Worm (Caenorhabditis elegans) whole organism, L4 larva: ENCODE measurements around the gene F57G12.2.
A peak's percentile ranks its signal among the peaks of the same experiment; 100 is the strongest.

Experiments used
- D1046.2 ChIP-seq: fragments of 200-800 bp; sonication (Bioruptor generic); IDR thresholded peaks from 2 replicates; pipeline ENCODE4 v1.3.6; 2022; ENCODE audit warnings: missing genetic modification characterization, missing compliant biosample characterization
- F10B5.3 ChIP-seq: sonication (generic microtip); optimal IDR thresholded peaks from 2 replicates; lab custom pipeline; 2016; ENCODE audit warnings: mild to moderate bottlenecking, missing genetic modification characterization, missing compliant biosample characterization
- F26F4.8 ChIP-seq: fragments of 200-800 bp; sonication (Bioruptor generic); conservative IDR thresholded peaks from 2 replicates; pipeline ENCODE4 v1.3.6; 2022; ENCODE audit warnings: missing genetic modification characterization, missing compliant biosample characterization
- F37D6.2 ChIP-seq: sonication (generic microtip); optimal IDR thresholded peaks from 2 replicates; lab custom pipeline; 2016; ENCODE audit warnings: mild to moderate bottlenecking, missing genetic modification characterization, missing compliant biosample characterization
- F44E2.7 ChIP-seq: fragments of 200-800 bp; sonication (Bioruptor generic); IDR thresholded peaks from 2 replicates; pipeline ENCODE4 v2.1.2; 2022; ENCODE audit warnings: missing genetic modification characterization, missing compliant biosample characterization
- T20F7.1 ChIP-seq: fragments of 200-800 bp; sonication (Bioruptor generic); optimal IDR thresholded peaks from 2 replicates; lab custom pipeline; 2018; ENCODE audit warnings: mild to moderate bottlenecking, missing genetic modification characterization, missing compliant biosample characterization
- Y105C5A.15 ChIP-seq: fragments of 200-800 bp; sonication (Bioruptor generic); IDR thresholded peaks from 2 replicates; pipeline ENCODE4 v1.3.6; 2022; ENCODE audit warnings: missing genetic modification characterization, missing compliant biosample characterization
- Y5F2A.4 ChIP-seq: fragments of 200-800 bp; sonication (Bioruptor generic); optimal IDR thresholded peaks from 2 replicates; lab custom pipeline; 2018; ENCODE audit warnings: mild to moderate bottlenecking, missing genetic modification characterization, missing compliant biosample characterization
- aly-2 ChIP-seq: sonication (generic microtip); optimal IDR thresholded peaks from 2 replicates; lab custom pipeline; 2018; ENCODE audit warnings: missing biosample characterization, missing genetic modification characterization
- ceh-20 ChIP-seq: fragments of 200-800 bp; sonication (Bioruptor generic); IDR thresholded peaks from 2 replicates; pipeline ENCODE4 v1.3.6; 2022; ENCODE audit warnings: missing genetic modification reagents, missing genetic modification characterization, missing compliant biosample characterization
- ceh-32 ChIP-seq: sonication (generic microtip); optimal IDR thresholded peaks from 2 replicates; lab custom pipeline; 2016; ENCODE audit warnings: mild to moderate bottlenecking, missing genetic modification characterization, missing compliant biosample characterization; ENCODE audit not compliant: poor library complexity
- ceh-62 ChIP-seq: sonication (generic microtip); optimal IDR thresholded peaks from 2 replicates; lab custom pipeline; 2017; ENCODE audit warnings: missing biosample characterization, missing genetic modification characterization
- ceh-82 ChIP-seq: sonication (generic microtip); optimal IDR thresholded peaks from 2 replicates; lab custom pipeline; 2017; ENCODE audit warnings: missing biosample characterization, missing genetic modification characterization
- daf-12 ChIP-seq: fragments of 150-350 bp; optimal IDR thresholded peaks from 2 replicates; lab custom pipeline; 2014; ENCODE audit warnings: missing biosample characterization, missing genetic modification reagents, missing genetic modification characterization
- daf-16 ChIP-seq, 3 experiments: sonication (generic microtip); optimal IDR thresholded peaks; 2 replicates each; lab custom pipeline; 2016 to 2017; ENCODE audit warnings: missing genetic modification characterization in 3 of 3, missing genetic modification reagents in 3 of 3, mild to moderate bottlenecking in 2 of 3, missing compliant biosample characterization in 2 of 3, missing biosample characterization in 1 of 3, moderate library complexity in 1 of 3
- daf-8 ChIP-seq: fragments of 200-800 bp; sonication (Bioruptor generic); IDR thresholded peaks from 2 replicates; pipeline ENCODE4 v1.3.6; 2022; ENCODE audit warnings: missing genetic modification characterization, missing compliant biosample characterization
- dmd-6 ChIP-seq: fragments of 200-800 bp; sonication (Bioruptor generic); IDR thresholded peaks from 2 replicates; pipeline ENCODE4 v1.3.6; 2022; ENCODE audit warnings: missing genetic modification reagents, missing genetic modification characterization, missing compliant biosample characterization
- dmd-8 ChIP-seq: fragments of 200-800 bp; sonication (Bioruptor generic); IDR thresholded peaks from 2 replicates; pipeline ENCODE4 v1.3.6; 2022; ENCODE audit warnings: missing genetic modification characterization, missing compliant biosample characterization
- dpl-1 ChIP-seq: fragments of 150-350 bp; optimal IDR thresholded peaks from 2 replicates; lab custom pipeline; 2014; ENCODE audit warnings: missing biosample characterization, missing genetic modification reagents, missing genetic modification characterization
- duxl-1 ChIP-seq: sonication (generic microtip); optimal IDR thresholded peaks from 2 replicates; lab custom pipeline; 2016; ENCODE audit warnings: mild to moderate bottlenecking, missing genetic modification characterization, moderate library complexity, missing compliant biosample characterization; ENCODE audit not compliant: poor library complexity
- dve-1 ChIP-seq: sonication (generic microtip); optimal IDR thresholded peaks from 2 replicates; lab custom pipeline; 2017; ENCODE audit warnings: antibody characterized with exemption, mild to moderate bottlenecking, missing genetic modification characterization, missing compliant biosample characterization; ENCODE audit not compliant: insufficient read depth
- fkh-10 ChIP-seq: fragments of 150-350 bp; optimal IDR thresholded peaks from 2 replicates; lab custom pipeline; 2014; ENCODE audit warnings: missing biosample characterization, missing genetic modification reagents, missing genetic modification characterization
- fos-1 ChIP-seq: fragments of 150-350 bp; optimal IDR thresholded peaks from 2 replicates; lab custom pipeline; 2014; ENCODE audit warnings: missing biosample characterization, missing genetic modification characterization
- hlh-11 ChIP-seq: fragments of 200-800 bp; sonication (Bioruptor generic); optimal IDR thresholded peaks from 2 replicates; lab custom pipeline; 2018; ENCODE audit warnings: mild to moderate bottlenecking, missing genetic modification characterization, missing compliant biosample characterization
- lin-1 ChIP-seq: fragments of 200-800 bp; sonication (Bioruptor generic); IDR thresholded peaks from 2 replicates; pipeline ENCODE4 v1.3.6; 2022; ENCODE audit warnings: missing genetic modification reagents, missing genetic modification characterization, missing compliant biosample characterization
- lin-13 ChIP-seq: fragments of 150-350 bp; optimal IDR thresholded peaks from 2 replicates; lab custom pipeline; 2014; ENCODE audit warnings: missing biosample characterization, missing genetic modification reagents, missing genetic modification characterization
- lin-29 ChIP-seq: fragments of 200-800 bp; sonication (Bioruptor generic); IDR thresholded peaks from 2 replicates; pipeline ENCODE4 v1.3.6; 2022; ENCODE audit warnings: missing genetic modification reagents, missing genetic modification characterization, missing compliant biosample characterization
- lin-39 ChIP-seq: fragments of 150-350 bp; optimal IDR thresholded peaks from 2 replicates; lab custom pipeline; 2014; ENCODE audit warnings: missing biosample characterization, missing genetic modification reagents, missing genetic modification characterization
- lir-3 ChIP-seq: sonication (generic microtip); optimal IDR thresholded peaks from 2 replicates; lab custom pipeline; 2016; ENCODE audit warnings: mild to moderate bottlenecking, missing genetic modification characterization, missing compliant biosample characterization
- lsy-2 ChIP-seq, 2 experiments: fragments of 150-350 bp in 1 of 2; sonication (generic microtip) in 1 of 2; optimal IDR thresholded peaks; 2 replicates each; lab custom pipeline; 2014 to 2017; ENCODE audit warnings: missing biosample characterization in 2 of 2, missing genetic modification characterization in 2 of 2
- madf-5 ChIP-seq, 2 experiments: fragments of 200-800 bp; sonication (Bioruptor generic); IDR thresholded peaks; 2 replicates each; pipeline ENCODE4 v1.3.6; 2022; ENCODE audit warnings: missing compliant biosample characterization in 2 of 2, missing genetic modification characterization in 2 of 2
- mdt-29 ChIP-seq: fragments of 200-800 bp; sonication (Bioruptor generic); IDR thresholded peaks from 2 replicates; pipeline ENCODE4 v1.3.6; 2022; ENCODE audit warnings: missing genetic modification reagents, missing genetic modification characterization, missing compliant biosample characterization
- mxl-3 ChIP-seq: fragments of 200-800 bp; sonication (Bioruptor generic); optimal IDR thresholded peaks from 2 replicates; lab custom pipeline; 2018; ENCODE audit warnings: mild to moderate bottlenecking, missing genetic modification characterization, missing compliant biosample characterization
- nhr-10 ChIP-seq: fragments of 150-350 bp; optimal IDR thresholded peaks from 2 replicates; lab custom pipeline; 2014; ENCODE audit warnings: missing biosample characterization, missing genetic modification characterization
- nhr-11 ChIP-seq: fragments of 150-350 bp; optimal IDR thresholded peaks from 2 replicates; lab custom pipeline; 2014; ENCODE audit warnings: missing biosample characterization, missing genetic modification characterization
- nhr-111 ChIP-seq: fragments of 200-800 bp; sonication (Bioruptor generic); optimal IDR thresholded peaks from 2 replicates; lab custom pipeline; 2018; ENCODE audit warnings: mild to moderate bottlenecking, missing genetic modification characterization, missing compliant biosample characterization
- nhr-25 ChIP-seq: sonication (generic microtip); optimal IDR thresholded peaks from 2 replicates; lab custom pipeline; 2017; ENCODE audit warnings: missing genetic modification characterization, mild to moderate bottlenecking, missing compliant biosample characterization, antibody characterized with exemption, moderate library complexity, borderline replicate concordance; ENCODE audit not compliant: insufficient read depth
- nhr-6 ChIP-seq: fragments of 150-350 bp; optimal IDR thresholded peaks from 2 replicates; lab custom pipeline; 2014; ENCODE audit warnings: missing biosample characterization, missing genetic modification characterization
- nhr-76 ChIP-seq: fragments of 150-350 bp; optimal IDR thresholded peaks from 2 replicates; lab custom pipeline; 2014; ENCODE audit warnings: missing biosample characterization, missing genetic modification characterization
- pha-4 ChIP-seq, 2 experiments: fragments of 150-350 bp in 1 of 2; fragments of 200-800 bp in 1 of 2; sonication (Bioruptor generic) in 1 of 2; IDR thresholded peaks in 1 of 2; optimal IDR thresholded peaks in 1 of 2; 2 replicates each; pipeline versions ENCODE4 v1.3.6 to Lab custom; 2014 to 2022; ENCODE audit warnings: missing genetic modification characterization in 2 of 2, missing genetic modification reagents in 2 of 2, missing biosample characterization in 1 of 2, missing compliant biosample characterization in 1 of 2
- snpc-1.2 ChIP-seq: fragments of 200-800 bp; sonication (Bioruptor generic); IDR thresholded peaks from 2 replicates; pipeline ENCODE4 v1.3.6; 2022; ENCODE audit warnings: missing genetic modification reagents, missing genetic modification characterization, missing compliant biosample characterization
- spr-3 ChIP-seq: fragments of 200-800 bp; sonication (Bioruptor generic); optimal IDR thresholded peaks from 2 replicates; lab custom pipeline; 2018; ENCODE audit warnings: mild to moderate bottlenecking, missing genetic modification characterization, missing compliant biosample characterization
- tag-97 ChIP-seq: fragments of 200-800 bp; sonication (Bioruptor generic); IDR thresholded peaks from 2 replicates; pipeline ENCODE4 v1.3.6; 2022; ENCODE audit warnings: missing genetic modification characterization, missing compliant biosample characterization
- unc-130 ChIP-seq: sonication (generic microtip); optimal IDR thresholded peaks from 2 replicates; lab custom pipeline; 2016; ENCODE audit warnings: missing genetic modification reagents, missing genetic modification characterization, missing compliant biosample characterization
- unc-39 ChIP-seq: sonication (generic microtip); optimal IDR thresholded peaks from 2 replicates; lab custom pipeline; 2017; ENCODE audit warnings: missing biosample characterization, missing genetic modification characterization
- unc-62 ChIP-seq, 3 experiments: fragments of 150-350 bp in 1 of 3; sonication (generic microtip); optimal IDR thresholded peaks in 2 of 3; peaks in 1 of 3; 1 replicate in 1 of 3; 2 replicates in 2 of 3; lab custom pipeline; 2014 to 2017; ENCODE audit warnings: missing biosample characterization in 3 of 3, missing genetic modification characterization in 3 of 3, missing genetic modification reagents in 3 of 3, missing genotype in 1 of 3
- vab-7 ChIP-seq: fragments of 200-800 bp; sonication (Bioruptor generic); IDR thresholded peaks from 2 replicates; pipeline ENCODE4 v1.3.6; 2022; ENCODE audit warnings: missing genetic modification reagents, missing genetic modification characterization, missing compliant biosample characterization
- zip-11 ChIP-seq: fragments of 200-800 bp; sonication (Bioruptor generic); IDR thresholded peaks from 2 replicates; pipeline ENCODE4 v1.3.6; 2022; ENCODE audit warnings: missing genetic modification characterization, missing compliant biosample characterization

Gene F57G12.2

DNA sequence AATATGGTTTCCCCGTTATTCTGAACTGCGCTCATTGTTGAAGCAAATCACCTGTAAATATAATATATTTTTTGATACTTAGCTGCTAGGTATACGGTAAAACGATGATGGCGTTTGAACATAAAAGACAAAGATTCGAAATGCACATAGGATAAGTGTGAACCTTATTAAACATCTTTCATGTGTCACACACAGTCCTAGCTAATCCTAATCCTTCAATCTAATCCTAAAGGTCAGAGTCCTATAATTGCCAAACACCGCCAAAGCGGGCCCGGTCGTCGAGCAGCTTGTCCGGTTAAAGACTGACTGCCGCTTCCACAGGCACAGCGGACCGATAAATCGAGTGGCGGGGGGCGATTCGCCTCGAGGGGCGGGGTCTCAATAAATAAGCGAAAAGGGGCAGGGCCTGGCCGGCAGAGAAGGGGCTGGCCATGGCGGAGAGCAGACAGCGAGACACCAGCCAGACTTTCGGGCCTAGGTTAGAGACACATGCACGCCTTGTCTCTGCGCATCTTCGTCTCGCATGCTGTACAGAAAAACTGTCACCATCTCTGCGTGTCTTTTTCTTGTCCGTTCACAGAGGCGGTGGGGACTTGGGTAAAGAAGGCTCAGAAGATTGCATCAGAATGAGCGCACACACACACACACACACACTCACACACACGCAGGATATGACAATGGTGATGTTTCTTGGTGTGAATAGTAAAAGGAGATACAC is 11.9 kb upstream of the F57G12.2 start, which contains the start of gene F57G12.1 (continued):
- TF ChIP-seq daf-16 (GFP tag; optimal IDR thresholded peaks at IDR 0.05; lab: Kevin White, UChicago) (peak in 1 of 2 experiments; percentile 8), daf-16 (tag; optimal IDR thresholded peaks at IDR 0.05; lab: Kevin White, UChicago) (peak; percentile 10), lir-3 (no peak), duxl-1 (tag; lab: Kevin White, UChicago) (no peak), lsy-2 (tag; optimal IDR thresholded peaks at IDR 0.05; lab: Kevin White, UChicago) (peak; percentile 1 to 51), zip-11 (GFP tag; lab: Robert Waterston, UW) (no peak), F44E2.7 (GFP tag; lab: Robert Waterston, UW) (no peak), nhr-11 (tag; lab: Kevin White, UChicago) (peak; percentile 75), Y5F2A.4 (GFP tag; lab: Kevin White, UChicago) (no peak), mdt-29 (GFP tag; lab: Robert Waterston, UW) (no peak), F10B5.3 (tag; lab: Kevin White, UChicago) (no peak), D1046.2 (no peak), madf-5 (GFP tag; IDR thresholded peaks at IDR 0.05; lab: Robert Waterston, UW) (no peak), daf-12 (tag; lab: Kevin White, UChicago) (no peak), lin-1 (peak; percentile 34; the same call in 1 of the 2 replicates), aly-2 (tag; lab: Kevin White, UChicago) (no peak), fkh-10 (GFP tag; lab: Kevin White, UChicago) (peak; percentile 9), daf-8 (GFP tag; lab: Robert Waterston, UW) (no peak), snpc-1.2 (GFP tag; lab: Robert Waterston, UW) (no peak), vab-7 (0 out of 2 replicates have a peak, but pooled peaks have one; percentile 41), hlh-11 (tag; lab: Kevin White, UChicago) (peak; percentile 87), ceh-62 (no peak), lin-39 (no peak), T20F7.1 (GFP tag; lab: Kevin White, UChicago) (no peak), pha-4 (GFP tag; IDR thresholded peaks at IDR 0.05; lab: Robert Waterston, UW) (no peak), pha-4 (tag; optimal IDR thresholded peaks at IDR 0.05; lab: Kevin White, UChicago) (no peak), nhr-25 (tag; lab: Kevin White, UChicago) (peak; percentile 86), dpl-1 (peak; percentile 11), F26F4.8 (no peak), Y105C5A.15 (GFP tag; lab: Robert Waterston, UW) (no peak), ceh-20 (peak; percentile 62; the same call in 1 of the 2 replicates), unc-62 (GFP tag; optimal IDR thresholded peaks at IDR 0.05 in 1 of 2; lab: Kevin White, UChicago) (peak in 1 of 2 experiments; percentile 100), unc-62 (tag; optimal IDR thresholded peaks at IDR 0.05; lab: Kevin White, UChicago) (no peak), fos-1 (tag; lab: Kevin White, UChicago) (no peak), spr-3 (peak; percentile 61), nhr-111 (GFP tag; lab: Kevin White, UChicago) (no peak), lin-29 (GFP tag; lab: Robert Waterston, UW) (no peak), dmd-8 (GFP tag; lab: Robert Waterston, UW) (peak; percentile 25; the same call in 1 of the 2 replicates), dve-1 (tag; lab: Kevin White, UChicago) (peak; percentile 73), mxl-3 (peak; percentile 85), nhr-6 (tag; lab: Kevin White, UChicago) (peak; percentile 69), ceh-32 (tag; lab: Kevin White, UChicago) (no peak), unc-39 (tag; lab: Kevin White, UChicago) (no peak), tag-97 (GFP tag; lab: Robert Waterston, UW) (no peak), ceh-82 (no peak), nhr-10 (peak; percentile 74), F37D6.2 (tag; lab: Kevin White, UChicago) (no peak), lin-13 (GFP tag; lab: Kevin White, UChicago) (peak; percentile 60), dmd-6 (GFP tag; lab: Robert Waterston, UW) (peak; percentile 85), unc-130 (GFP tag; lab: Kevin White, UChicago) (no peak), nhr-76 (tag; lab: Kevin White, UChicago) (no peak)
